Worm (Caenorhabditis elegans) whole organism, L4 larva: ENCODE data around the gene hphd-1.
A peak's percentile ranks its signal among the peaks of the same experiment; 100 is the strongest.

Source experiments
- F10B5.3 ChIP-seq: sonication (generic microtip); optimal IDR thresholded peaks from 2 replicates; lab custom pipeline; 2016; ENCODE audit warnings: mild to moderate bottlenecking, missing genetic modification characterization, missing compliant biosample characterization
- F26F4.8 ChIP-seq: fragments of 200-800 bp; sonication (Bioruptor generic); conservative IDR thresholded peaks from 2 replicates; pipeline ENCODE4 v1.3.6; 2022; ENCODE audit warnings: missing genetic modification characterization, missing compliant biosample characterization
- F44E2.7 ChIP-seq: fragments of 200-800 bp; sonication (Bioruptor generic); IDR thresholded peaks from 2 replicates; pipeline ENCODE4 v2.1.2; 2022; ENCODE audit warnings: missing genetic modification characterization, missing compliant biosample characterization
- F49E8.2 ChIP-seq: sonication (generic microtip); optimal IDR thresholded peaks from 2 replicates; lab custom pipeline; 2016; ENCODE audit warnings: missing compliant biosample characterization, mild to moderate bottlenecking, missing genetic modification characterization, borderline replicate concordance
- R02D3.7 ChIP-seq: fragments of 150-350 bp; sonication (generic microtip); optimal IDR thresholded peaks from 3 replicates; lab custom pipeline; 2014; ENCODE audit warnings: missing biosample characterization, missing genetic modification characterization
- Y105C5A.15 ChIP-seq: fragments of 200-800 bp; sonication (Bioruptor generic); IDR thresholded peaks from 2 replicates; pipeline ENCODE4 v1.3.6; 2022; ENCODE audit warnings: missing genetic modification characterization, missing compliant biosample characterization
- ZK337.2 ChIP-seq: fragments of 200-800 bp; sonication (Bioruptor generic); IDR thresholded peaks from 2 replicates; pipeline ENCODE4 v1.3.6; 2022; ENCODE audit warnings: missing genetic modification reagents, missing genetic modification characterization, missing compliant biosample characterization
- aha-1 ChIP-seq: fragments of 150-350 bp; peaks from one replicate; lab custom pipeline; 2014; ENCODE audit warnings: missing biosample characterization, missing genetic modification characterization
- ceh-32 ChIP-seq: sonication (generic microtip); optimal IDR thresholded peaks from 2 replicates; lab custom pipeline; 2016; ENCODE audit warnings: mild to moderate bottlenecking, missing genetic modification characterization, missing compliant biosample characterization; ENCODE audit not compliant: poor library complexity
- ceh-44 ChIP-seq: fragments of 200-800 bp; sonication (Bioruptor generic); IDR thresholded peaks from 2 replicates; pipeline ENCODE4 v1.3.6; 2022; ENCODE audit warnings: missing genetic modification reagents, missing genetic modification characterization, missing compliant biosample characterization
- ceh-62 ChIP-seq: sonication (generic microtip); optimal IDR thresholded peaks from 2 replicates; lab custom pipeline; 2017; ENCODE audit warnings: missing biosample characterization, missing genetic modification characterization
- ceh-82 ChIP-seq: sonication (generic microtip); optimal IDR thresholded peaks from 2 replicates; lab custom pipeline; 2017; ENCODE audit warnings: missing biosample characterization, missing genetic modification characterization
- ces-1 ChIP-seq: fragments of 150-350 bp; sonication (generic microtip); optimal IDR thresholded peaks from 4 replicates; lab custom pipeline; 2014; ENCODE audit warnings: missing biosample characterization, missing genetic modification reagents, missing genetic modification characterization
- cey-2 ChIP-seq: sonication (generic microtip); optimal IDR thresholded peaks from 3 replicates; lab custom pipeline; 2017; ENCODE audit warnings: missing genetic modification characterization, mild to moderate bottlenecking, missing compliant biosample characterization, antibody characterized with exemption, borderline replicate concordance; ENCODE audit not compliant: insufficient read depth
- ctbp-1 ChIP-seq: fragments of 200-800 bp; sonication (Bioruptor generic); IDR thresholded peaks from 2 replicates; pipeline ENCODE4 v1.3.6; 2022; ENCODE audit warnings: missing genetic modification reagents, missing genetic modification characterization, missing compliant biosample characterization
- daf-12 ChIP-seq: fragments of 150-350 bp; optimal IDR thresholded peaks from 2 replicates; lab custom pipeline; 2014; ENCODE audit warnings: missing biosample characterization, missing genetic modification reagents, missing genetic modification characterization
- daf-16 ChIP-seq, 3 experiments: sonication (generic microtip); optimal IDR thresholded peaks; 2 replicates each; lab custom pipeline; 2016 to 2017; ENCODE audit warnings: missing genetic modification characterization in 3 of 3, missing genetic modification reagents in 3 of 3, mild to moderate bottlenecking in 2 of 3, missing compliant biosample characterization in 2 of 3, missing biosample characterization in 1 of 3, moderate library complexity in 1 of 3
- dpl-1 ChIP-seq: fragments of 150-350 bp; optimal IDR thresholded peaks from 2 replicates; lab custom pipeline; 2014; ENCODE audit warnings: missing biosample characterization, missing genetic modification reagents, missing genetic modification characterization
- duxl-1 ChIP-seq: sonication (generic microtip); optimal IDR thresholded peaks from 2 replicates; lab custom pipeline; 2016; ENCODE audit warnings: mild to moderate bottlenecking, missing genetic modification characterization, moderate library complexity, missing compliant biosample characterization; ENCODE audit not compliant: poor library complexity
- dve-1 ChIP-seq: sonication (generic microtip); optimal IDR thresholded peaks from 2 replicates; lab custom pipeline; 2017; ENCODE audit warnings: antibody characterized with exemption, mild to moderate bottlenecking, missing genetic modification characterization, missing compliant biosample characterization; ENCODE audit not compliant: insufficient read depth
- egl-27 ChIP-seq: sonication (generic microtip); optimal IDR thresholded peaks from 3 replicates; lab custom pipeline; 2017; ENCODE audit warnings: missing biosample characterization, missing genetic modification reagents, missing genetic modification characterization
- egl-43 ChIP-seq: fragments of 200-800 bp; sonication (Bioruptor generic); IDR thresholded peaks from 2 replicates; pipeline ENCODE4 v1.3.6; 2022; ENCODE audit warnings: missing genetic modification reagents, missing genetic modification characterization, missing compliant biosample characterization
- fos-1 ChIP-seq: fragments of 150-350 bp; optimal IDR thresholded peaks from 2 replicates; lab custom pipeline; 2014; ENCODE audit warnings: missing biosample characterization, missing genetic modification characterization
- hlh-11 ChIP-seq: fragments of 200-800 bp; sonication (Bioruptor generic); optimal IDR thresholded peaks from 2 replicates; lab custom pipeline; 2018; ENCODE audit warnings: mild to moderate bottlenecking, missing genetic modification characterization, missing compliant biosample characterization
- lin-13 ChIP-seq: fragments of 150-350 bp; optimal IDR thresholded peaks from 2 replicates; lab custom pipeline; 2014; ENCODE audit warnings: missing biosample characterization, missing genetic modification reagents, missing genetic modification characterization
- lir-3 ChIP-seq: sonication (generic microtip); optimal IDR thresholded peaks from 2 replicates; lab custom pipeline; 2016; ENCODE audit warnings: mild to moderate bottlenecking, missing genetic modification characterization, missing compliant biosample characterization
- lsy-2 ChIP-seq, 2 experiments: fragments of 150-350 bp in 1 of 2; sonication (generic microtip) in 1 of 2; optimal IDR thresholded peaks; 2 replicates each; lab custom pipeline; 2014 to 2017; ENCODE audit warnings: missing biosample characterization in 2 of 2, missing genetic modification characterization in 2 of 2
- madf-5 ChIP-seq, 2 experiments: fragments of 200-800 bp; sonication (Bioruptor generic); IDR thresholded peaks; 2 replicates each; pipeline ENCODE4 v1.3.6; 2022; ENCODE audit warnings: missing compliant biosample characterization in 2 of 2, missing genetic modification characterization in 2 of 2
- mep-1 ChIP-seq: fragments of 150-350 bp; sonication (generic microtip); optimal IDR thresholded peaks from 3 replicates; lab custom pipeline; 2014; ENCODE audit warnings: missing biosample characterization, missing genetic modification characterization
- mxl-2 ChIP-seq: fragments of 200-800 bp; sonication (Bioruptor generic); conservative IDR thresholded peaks from 2 replicates; pipeline ENCODE4 v1.3.6; 2022; ENCODE audit warnings: missing genetic modification reagents, missing genetic modification characterization, missing compliant biosample characterization
- nhr-111 ChIP-seq: fragments of 200-800 bp; sonication (Bioruptor generic); optimal IDR thresholded peaks from 2 replicates; lab custom pipeline; 2018; ENCODE audit warnings: mild to moderate bottlenecking, missing genetic modification characterization, missing compliant biosample characterization
- nhr-28 ChIP-seq: fragments of 150-350 bp; optimal IDR thresholded peaks from 2 replicates; lab custom pipeline; 2014; ENCODE audit warnings: missing biosample characterization, missing genetic modification characterization
- nhr-41 ChIP-seq: fragments of 200-800 bp; sonication (Bioruptor generic); IDR thresholded peaks from 2 replicates; pipeline ENCODE4 v1.3.6; 2022; ENCODE audit warnings: missing genetic modification reagents, missing genetic modification characterization, missing compliant biosample characterization
- nhr-42 ChIP-seq: fragments of 200-800 bp; sonication (Bioruptor generic); IDR thresholded peaks from 2 replicates; pipeline ENCODE4 v1.3.6; 2022; ENCODE audit warnings: missing genetic modification characterization, missing compliant biosample characterization
- nhr-48 ChIP-seq: sonication (generic microtip); optimal IDR thresholded peaks from 2 replicates; lab custom pipeline; 2016; ENCODE audit warnings: mild to moderate bottlenecking, missing genetic modification characterization, missing compliant biosample characterization
- nhr-6 ChIP-seq: fragments of 150-350 bp; optimal IDR thresholded peaks from 2 replicates; lab custom pipeline; 2014; ENCODE audit warnings: missing biosample characterization, missing genetic modification characterization
- nhr-76 ChIP-seq: fragments of 150-350 bp; optimal IDR thresholded peaks from 2 replicates; lab custom pipeline; 2014; ENCODE audit warnings: missing biosample characterization, missing genetic modification characterization
- nhr-77 ChIP-seq: fragments of 150-350 bp; optimal IDR thresholded peaks from 2 replicates; lab custom pipeline; 2014; ENCODE audit warnings: missing biosample characterization, missing genetic modification characterization
- pha-4 ChIP-seq, 2 experiments: fragments of 150-350 bp in 1 of 2; fragments of 200-800 bp in 1 of 2; sonication (Bioruptor generic) in 1 of 2; IDR thresholded peaks in 1 of 2; optimal IDR thresholded peaks in 1 of 2; 2 replicates each; pipeline versions ENCODE4 v1.3.6 to Lab custom; 2014 to 2022; ENCODE audit warnings: missing genetic modification characterization in 2 of 2, missing genetic modification reagents in 2 of 2, missing biosample characterization in 1 of 2, missing compliant biosample characterization in 1 of 2
- pqm-1 ChIP-seq: sonication (generic microtip); optimal IDR thresholded peaks from 2 replicates; lab custom pipeline; 2017; ENCODE audit warnings: missing biosample characterization, missing genetic modification characterization
- set-16 ChIP-seq: fragments of 200-800 bp; sonication (Bioruptor generic); IDR thresholded peaks from 2 replicates; pipeline ENCODE4 v1.3.6; 2022; ENCODE audit warnings: missing genetic modification reagents, missing genetic modification characterization, missing compliant biosample characterization
- snpc-4 ChIP-seq: fragments of 150-350 bp; optimal IDR thresholded peaks from 2 replicates; lab custom pipeline; 2014; ENCODE audit warnings: missing biosample characterization, missing genetic modification characterization
- spr-3 ChIP-seq: fragments of 200-800 bp; sonication (Bioruptor generic); optimal IDR thresholded peaks from 2 replicates; lab custom pipeline; 2018; ENCODE audit warnings: mild to moderate bottlenecking, missing genetic modification characterization, missing compliant biosample characterization
- tra-1 ChIP-seq: fragments of 200-800 bp; sonication (Bioruptor generic); IDR thresholded peaks from 2 replicates; pipeline ENCODE4 v1.3.6; 2022; ENCODE audit warnings: missing genetic modification reagents, missing genetic modification characterization, missing compliant biosample characterization
- unc-39 ChIP-seq: sonication (generic microtip); optimal IDR thresholded peaks from 2 replicates; lab custom pipeline; 2017; ENCODE audit warnings: missing biosample characterization, missing genetic modification characterization
- unc-62 ChIP-seq, 3 experiments: fragments of 150-350 bp in 1 of 3; sonication (generic microtip); optimal IDR thresholded peaks in 2 of 3; peaks in 1 of 3; 1 replicate in 1 of 3; 2 replicates in 2 of 3; lab custom pipeline; 2014 to 2017; ENCODE audit warnings: missing biosample characterization in 3 of 3, missing genetic modification characterization in 3 of 3, missing genetic modification reagents in 3 of 3, missing genotype in 1 of 3
- vab-7 ChIP-seq: fragments of 200-800 bp; sonication (Bioruptor generic); IDR thresholded peaks from 2 replicates; pipeline ENCODE4 v1.3.6; 2022; ENCODE audit warnings: missing genetic modification reagents, missing genetic modification characterization, missing compliant biosample characterization
- zag-1 ChIP-seq: fragments of 150-350 bp; optimal IDR thresholded peaks from 2 replicates; lab custom pipeline; 2014; ENCODE audit warnings: missing biosample characterization, missing genetic modification characterization
- zfp-3 ChIP-seq: fragments of 200-800 bp; sonication (Bioruptor generic); conservative IDR thresholded peaks from 2 replicates; pipeline ENCODE4 v1.3.6; 2022; ENCODE audit warnings: missing genetic modification reagents, missing genetic modification characterization, missing compliant biosample characterization
- ztf-11 ChIP-seq: fragments of 150-350 bp; optimal IDR thresholded peaks from 2 replicates; lab custom pipeline; 2014; ENCODE audit warnings: missing biosample characterization, missing genetic modification characterization

Gene hphd-1

DNA sequence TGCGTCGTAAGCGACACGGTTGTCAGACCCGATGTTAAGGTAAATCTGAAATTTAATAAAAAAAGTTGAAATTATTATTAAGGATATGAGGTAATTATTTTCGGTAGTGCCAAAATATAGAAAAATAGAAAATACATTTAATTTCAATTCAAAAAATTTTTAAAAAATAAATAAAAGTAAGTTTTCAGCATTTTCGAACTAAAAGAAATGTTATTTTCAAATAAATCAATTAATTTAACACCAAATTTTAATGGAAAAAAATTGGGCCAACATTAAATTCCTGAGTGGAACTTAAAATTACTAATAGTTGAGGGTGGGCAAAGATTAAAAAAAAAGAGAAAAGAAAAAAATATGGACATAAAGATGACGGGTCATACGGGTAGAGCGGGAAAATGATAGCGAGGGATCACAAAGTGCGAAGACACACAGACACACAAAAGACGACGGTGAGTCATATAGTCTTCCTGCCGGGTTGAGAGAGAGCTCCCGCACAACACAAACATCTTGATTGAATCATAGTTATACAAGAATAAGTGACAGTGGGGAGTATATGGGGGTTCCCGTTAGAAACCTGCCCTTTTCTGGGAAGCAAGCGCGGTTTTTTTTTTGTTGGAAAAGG, 29.5 kb upstream of the hphd-1 start, which contains the start of gene max-2:
max-2 (minus strand) TSS at position 51 of the 619 bp plus-strand sequence.
- TF ChIP-seq F49E8.2 (no peak), F26F4.8 (GFP tag; lab: Robert Waterston, UW) (no peak), hlh-11 (peak; percentile 33), dpl-1 (no peak), pqm-1 (tag; lab: Kevin White, UChicago) (peak; percentile 34), vab-7 (no peak), egl-27 (no peak), fos-1 (tag; lab: Kevin White, UChicago) (no peak), ztf-11 (tag; lab: Kevin White, UChicago) (no peak), madf-5 (GFP tag; IDR thresholded peaks at IDR 0.05; lab: Robert Waterston, UW) (no peak), nhr-42 (GFP tag; lab: Robert Waterston, UW) (no peak), cey-2 (tag; lab: Kevin White, UChicago) (no peak), lin-13 (GFP tag; lab: Kevin White, UChicago) (no peak), F10B5.3 (tag; lab: Kevin White, UChicago) (no peak), set-16 (GFP tag; lab: Robert Waterston, UW) (no peak), zag-1 (no peak), ceh-44 (GFP tag; lab: Robert Waterston, UW) (no peak), mep-1 (peak; percentile 35), daf-12 (tag; lab: Kevin White, UChicago) (no peak), ceh-32 (tag; lab: Kevin White, UChicago) (no peak), nhr-6 (peak; percentile 64), aha-1 (tag; lab: Kevin White, UChicago) (no peak), ZK337.2 (GFP tag; lab: Robert Waterston, UW) (no peak), nhr-48 (tag; lab: Kevin White, UChicago) (no peak), Y105C5A.15 (no peak), duxl-1 (tag; lab: Kevin White, UChicago) (no peak), unc-39 (tag; lab: Kevin White, UChicago) (no peak), lir-3 (tag; lab: Kevin White, UChicago) (no peak), ces-1 (GFP tag; lab: Kevin White, UChicago) (no peak), dve-1 (tag; lab: Kevin White, UChicago) (peak; percentile 67), spr-3 (GFP tag; lab: Kevin White, UChicago) (no peak), ceh-82 (tag; lab: Kevin White, UChicago) (no peak), mxl-2 (GFP tag; lab: Robert Waterston, UW) (no peak), zfp-3 (GFP tag; lab: Robert Waterston, UW) (no peak), snpc-4 (tag; lab: Kevin White, UChicago) (no peak), F44E2.7 (GFP tag; lab: Robert Waterston, UW) (no peak), R02D3.7 (tag; lab: Kevin White, UChicago) (no peak), unc-62 (GFP tag; optimal IDR thresholded peaks at IDR 0.05 in 1 of 2; lab: Kevin White, UChicago) (no peak), unc-62 (tag; optimal IDR thresholded peaks at IDR 0.05; lab: Kevin White, UChicago) (no peak), daf-16 (GFP tag; optimal IDR thresholded peaks at IDR 0.05; lab: Kevin White, UChicago) (no peak), daf-16 (tag; optimal IDR thresholded peaks at IDR 0.05; lab: Kevin White, UChicago) (peak; percentile 24), nhr-77 (no peak), nhr-41 (GFP tag; lab: Robert Waterston, UW) (0 out of 2 replicates have a peak, but pooled peaks have one; percentile 39), nhr-28 (tag; lab: Kevin White, UChicago) (peak; percentile 52), egl-43 (GFP tag; lab: Robert Waterston, UW) (no peak), nhr-76 (tag; lab: Kevin White, UChicago) (no peak), pha-4 (GFP tag; IDR thresholded peaks at IDR 0.05; lab: Robert Waterston, UW) (no peak), pha-4 (tag; optimal IDR thresholded peaks at IDR 0.05; lab: Kevin White, UChicago) (peak; percentile 27), ctbp-1 (GFP tag; lab: Robert Waterston, UW) (no peak), lsy-2 (tag; optimal IDR thresholded peaks at IDR 0.05; lab: Kevin White, UChicago) (peak in 1 of 2 experiments; percentile 26), tra-1 (no peak), ceh-62 (tag; lab: Kevin White, UChicago) (no peak), nhr-111 (no peak)
